Worm (Caenorhabditis elegans) whole organism, dauer: ENCODE results near the gene E02H1.1.

Source experiments
- unc-62 ChIP-seq: sonication (generic microtip); optimal IDR thresholded peaks from 2 replicates; lab custom pipeline; 2017; ENCODE audit warnings: missing biosample characterization, missing genetic modification reagents, missing genetic modification characterization

E02H1.1 gene

DNA sequence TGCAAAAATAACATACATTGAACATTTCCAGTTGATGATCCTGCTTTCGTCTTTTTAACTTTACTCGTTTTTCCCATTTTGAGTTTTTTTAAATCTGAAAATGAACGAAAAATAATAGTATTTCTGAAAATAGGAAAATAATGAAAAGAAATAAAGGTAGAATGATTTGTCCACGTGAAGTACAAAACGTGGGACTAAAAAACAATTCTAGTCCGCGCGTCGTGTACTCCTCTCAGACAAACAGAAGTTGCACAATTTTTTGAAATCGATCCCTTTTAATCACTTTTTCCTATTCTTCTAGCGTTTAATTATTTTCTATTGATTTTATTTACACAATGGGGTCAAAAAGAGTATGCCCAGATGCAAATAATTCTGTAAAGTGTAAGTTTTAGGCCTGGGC lies at the start of gene E02H1.1, which contains the start of gene tag-124:
Gene E02H1.1, minus strand, starts transcription at position 94 of the 400 bp plus-strand sequence.
Gene tag-124, plus strand, starts transcription at position 222 of the 400 bp plus-strand sequence.
- no peak for TF ChIP-seq unc-62

ce11 chrII:9636300-9636699 lies 45.3 kb upstream of the E02H1.1 start, which contains the start of gene ZK1307.7:
TSS of gene ZK1307.7 (plus strand) at chrII:9636600.
- no peak for TF ChIP-seq unc-62

ce11 chrII:9625930-9626329 lies 35.0 kb upstream of the E02H1.1 start:
- TF ChIP-seq unc-62: no peak

- TF ChIP-seq unc-62: no peak
Observed at ce11 chrII:9624110-9624695, 33.2 kb upstream of the E02H1.1 start, which contains the start of the genes dnj-20 and ZK1307.8. TSS of gene dnj-20 (minus strand) at chrII:9624176. TSS of gene ZK1307.8 (plus strand) at chrII:9624613.

ce11 chrII:9621913-9622348 lies 31.0 kb upstream of the E02H1.1 start:
- no peak for TF ChIP-seq unc-62

DNA sequence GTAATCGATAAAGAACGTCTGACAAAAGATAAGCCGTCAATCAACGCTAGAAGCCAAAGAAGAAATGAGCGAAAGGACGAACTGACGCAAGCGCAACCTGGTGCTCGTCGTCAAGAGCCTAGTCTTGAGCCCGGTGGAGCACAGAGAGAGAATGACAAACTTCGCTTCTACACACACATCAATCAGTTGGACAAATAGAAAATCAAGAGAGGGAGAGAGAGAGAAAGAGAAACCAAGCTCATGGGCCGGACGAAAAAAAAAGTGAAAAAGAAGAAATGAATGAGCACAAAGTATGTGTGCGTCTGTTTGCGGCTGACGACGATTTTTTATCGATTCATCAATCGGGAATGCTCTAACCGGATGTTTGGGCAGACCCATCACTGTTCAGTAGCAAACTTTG lies 30.2 kb upstream of the E02H1.1 start:
- TF ChIP-seq unc-62: no peak

ce11 chrII:9620616-9621015 lies 29.7 kb upstream of the E02H1.1 start:
- TF ChIP-seq unc-62: no peak

DNA sequence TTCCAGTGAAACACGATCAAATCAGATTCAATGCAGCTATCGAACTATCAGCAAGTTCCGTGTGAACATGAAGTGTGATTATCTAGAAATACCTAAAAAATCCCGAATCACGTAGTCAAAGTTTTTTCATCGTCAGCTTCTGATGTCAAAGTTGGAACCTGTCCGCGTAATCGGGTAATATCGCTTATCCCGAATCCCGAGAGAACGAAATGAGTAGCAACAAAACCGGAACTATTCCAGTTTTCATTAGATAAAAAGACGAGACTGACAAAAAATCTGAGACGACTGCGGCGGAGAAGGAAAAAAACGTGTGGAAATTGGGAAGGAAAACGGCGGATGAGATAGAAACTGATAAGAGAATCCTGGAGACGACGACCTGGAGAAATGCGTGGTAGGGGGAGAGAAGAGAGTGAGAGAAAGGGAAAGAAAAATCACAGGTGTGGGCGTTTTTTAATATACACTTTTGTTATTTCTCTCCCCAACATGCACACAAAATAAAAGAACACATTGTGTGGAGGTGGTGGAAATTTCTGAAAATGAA lies 29.1 kb upstream of the E02H1.1 start:
- no peak for TF ChIP-seq unc-62

- TF ChIP-seq unc-62: no peak
Observed at ce11 chrII:9619402-9619862, 28.5 kb upstream of the E02H1.1 start.

DNA sequence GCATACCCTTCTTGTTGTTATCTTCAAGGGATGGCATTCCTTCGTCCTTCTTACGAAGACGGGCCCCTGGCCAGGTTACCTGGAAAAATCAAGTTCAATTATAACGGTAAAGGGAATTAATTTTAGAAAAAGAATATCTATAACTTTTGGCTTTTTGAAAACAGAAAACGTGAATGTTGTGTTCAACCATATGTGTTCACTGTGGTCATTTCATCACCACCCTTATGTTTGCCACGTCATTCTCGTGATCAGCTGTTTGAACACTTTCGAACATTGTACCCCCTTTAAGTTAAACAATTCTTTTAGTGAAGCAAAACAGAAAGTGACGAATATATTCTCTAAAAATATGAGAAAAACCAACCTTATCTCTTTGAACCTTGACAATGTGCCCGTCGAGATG lies 27.8 kb upstream of the E02H1.1 start:
- no peak for TF ChIP-seq unc-62

DNA sequence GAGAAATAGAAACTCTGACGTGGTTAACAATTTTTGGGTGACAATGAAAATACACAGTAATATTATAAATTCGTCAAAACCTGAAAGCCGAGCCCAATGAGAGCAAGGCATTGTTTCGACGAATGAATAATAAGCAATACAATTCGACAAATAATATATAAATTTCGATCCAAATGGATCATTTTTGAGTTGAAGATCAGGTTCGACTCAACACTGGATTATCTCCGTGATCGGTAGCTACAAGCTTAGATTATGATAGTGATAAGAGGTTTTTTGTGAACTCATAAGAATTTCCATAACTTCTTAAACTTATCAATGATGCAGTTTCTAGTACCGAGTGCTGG lies 26.9 kb upstream of the E02H1.1 start:
- no peak for TF ChIP-seq unc-62

- TF ChIP-seq unc-62: no peak
Observed at ce11 chrII:9617039-9617901, 26.3 kb upstream of the E02H1.1 start, which contains the start of gene hal-3. TSS of gene hal-3 (minus strand) at chrII:9617125.

DNA sequence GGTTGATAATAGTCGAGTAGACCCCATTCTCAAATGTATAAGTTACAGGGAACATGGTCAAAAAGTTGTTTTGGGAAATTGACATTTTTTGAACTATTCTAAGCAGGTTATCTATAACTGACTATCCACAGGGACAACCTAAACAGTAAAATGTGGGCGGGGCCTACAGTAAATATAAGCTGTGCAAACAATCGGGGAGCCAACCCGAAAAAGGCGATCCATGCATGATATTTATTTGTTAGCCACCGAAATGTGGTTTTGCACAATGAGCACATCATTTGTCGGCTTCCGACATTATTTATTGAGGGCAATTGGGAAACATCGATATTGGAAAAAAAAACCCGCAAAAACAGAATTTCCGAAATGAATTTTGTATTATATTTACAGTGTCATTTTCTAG lies 23.8 kb upstream of the E02H1.1 start, which contains the start of gene hlh-6:
Gene hlh-6, minus strand, starts transcription at position 101 of the 400 bp plus-strand sequence.
- no peak for TF ChIP-seq unc-62

DNA sequence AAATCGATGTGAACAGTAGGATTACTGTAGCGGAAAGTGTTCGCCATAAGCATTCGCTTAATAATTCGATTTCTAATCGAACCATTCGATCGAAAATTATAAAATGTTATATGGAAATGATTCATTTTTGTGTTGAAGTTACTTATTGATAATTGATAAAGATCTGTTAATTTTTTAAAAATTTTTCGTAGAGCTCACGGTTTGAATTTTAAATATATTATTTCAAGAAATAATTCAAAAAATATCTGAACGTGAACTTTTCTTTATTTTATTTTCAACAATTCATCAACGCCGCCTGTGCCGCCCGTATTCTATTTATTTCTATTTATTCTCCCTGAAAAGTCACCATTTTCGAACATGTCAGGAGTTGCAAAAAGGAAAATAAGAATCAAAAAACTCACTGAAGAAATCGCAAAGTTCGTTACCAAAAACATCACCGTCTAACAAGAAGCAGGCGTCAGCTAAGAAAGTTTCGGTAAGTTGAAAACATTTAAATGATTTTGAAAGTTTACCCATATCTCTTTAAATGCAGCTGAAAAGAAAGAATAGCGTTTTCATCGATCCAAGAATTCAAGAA lies 20.5 kb upstream of the E02H1.1 start, which contains the start of the genes T15H9.5 and T15H9.4:
Gene T15H9.5, minus strand, starts transcription at position 101 of the 577 bp plus-strand sequence.
Gene T15H9.4, plus strand, starts transcription at position 527 of the 577 bp plus-strand sequence.
- TF ChIP-seq unc-62: no peak

DNA sequence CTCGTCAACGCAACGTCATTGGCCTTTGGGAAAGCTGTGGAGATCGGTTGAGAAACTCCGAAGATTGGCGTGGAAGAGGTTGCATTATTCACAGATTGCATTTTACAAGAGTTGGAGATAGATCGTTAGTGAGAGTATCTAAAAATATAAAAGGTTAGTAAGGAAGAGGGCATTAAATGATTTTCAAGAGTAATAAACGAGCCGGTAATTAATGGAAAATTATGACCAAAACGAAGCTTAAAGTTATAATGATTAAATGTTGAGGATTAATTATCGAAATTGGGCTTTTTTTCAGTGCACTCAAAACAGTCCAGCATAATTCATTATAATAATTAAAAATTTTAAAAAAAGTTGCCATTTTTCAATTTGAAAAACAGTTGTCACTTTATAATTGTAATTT lies 18.3 kb upstream of the E02H1.1 start, which contains the start of gene pap-2:
Gene pap-2, minus strand, starts transcription at position 101 of the 400 bp plus-strand sequence.
- TF ChIP-seq unc-62: no peak

ce11 chrII:9607137-9607536 lies 16.2 kb upstream of the E02H1.1 start:
- no peak for TF ChIP-seq unc-62
